Worm (Caenorhabditis elegans) whole organism, late embryonic: ENCODE data around the gene txt-19.
"Not testable (repeated sequence)": the region's sequence is repeated elsewhere in the genome, so short reads cannot be mapped to it uniquely, and the experiment has no call there.

Source experiments
- C08G9.2 ChIP-seq: sonication (generic microtip); optimal IDR thresholded peaks from 2 replicates; lab custom pipeline; 2016; ENCODE audit warnings: mild to moderate bottlenecking, missing genetic modification characterization, moderate library complexity, missing compliant biosample characterization
- F13H6.1 ChIP-seq: sonication (generic microtip); optimal IDR thresholded peaks from 2 replicates; lab custom pipeline; 2016; ENCODE audit warnings: missing genetic modification characterization, missing compliant biosample characterization
- K02D7.2 ChIP-seq: sonication (generic microtip); optimal IDR thresholded peaks from 2 replicates; lab custom pipeline; 2017; ENCODE audit warnings: mild to moderate bottlenecking, missing genetic modification characterization, missing compliant biosample characterization
- Y22D7AL.16 ChIP-seq: sonication (generic microtip); optimal IDR thresholded peaks from 2 replicates; lab custom pipeline; 2016; ENCODE audit warnings: missing genetic modification characterization, missing compliant biosample characterization
- ahr-1 ChIP-seq: sonication (generic microtip); optimal IDR thresholded peaks from 2 replicates; lab custom pipeline; 2016; ENCODE audit warnings: missing genetic modification characterization, missing compliant biosample characterization
- ama-1 ChIP-seq: fragments of 150-350 bp; optimal IDR thresholded peaks from 2 replicates; lab custom pipeline; 2014
- ceh-22 ChIP-seq: sonication (generic microtip); optimal IDR thresholded peaks from 2 replicates; lab custom pipeline; 2017; ENCODE audit warnings: missing biosample characterization, missing genetic modification characterization
- ceh-24 ChIP-seq: sonication (generic microtip); optimal IDR thresholded peaks from 2 replicates; lab custom pipeline; 2016; ENCODE audit warnings: mild to moderate bottlenecking, missing genetic modification characterization, missing compliant biosample characterization
- ceh-30 ChIP-seq: fragments of 150-350 bp; optimal IDR thresholded peaks from 2 replicates; lab custom pipeline; 2014; ENCODE audit warnings: missing biosample characterization, missing genetic modification characterization
- ceh-31 ChIP-seq: sonication (generic microtip); optimal IDR thresholded peaks from 2 replicates; lab custom pipeline; 2016; ENCODE audit warnings: missing genetic modification characterization, missing compliant biosample characterization
- ceh-34 ChIP-seq: sonication (generic microtip); optimal IDR thresholded peaks from 2 replicates; lab custom pipeline; 2016; ENCODE audit warnings: mild to moderate bottlenecking, missing genetic modification characterization, missing compliant biosample characterization
- ceh-45 ChIP-seq: fragments of 200-800 bp; sonication (Bioruptor generic); IDR thresholded peaks from 2 replicates; pipeline ENCODE4 v1.3.6; 2022; ENCODE audit warnings: missing genetic modification reagents, missing genetic modification characterization, missing compliant biosample characterization
- ceh-48 ChIP-seq: sonication (generic microtip); optimal IDR thresholded peaks from 2 replicates; lab custom pipeline; 2016; ENCODE audit warnings: missing genetic modification characterization, inconsistent platforms, missing compliant biosample characterization
- ceh-6 ChIP-seq: fragments of 200-800 bp; sonication (Bioruptor generic); optimal IDR thresholded peaks from 2 replicates; lab custom pipeline; 2018; ENCODE audit warnings: mild to moderate bottlenecking, missing genetic modification characterization, missing compliant biosample characterization
- ceh-9 ChIP-seq: sonication (generic microtip); optimal IDR thresholded peaks from 2 replicates; lab custom pipeline; 2016; ENCODE audit warnings: mild to moderate bottlenecking, missing genetic modification characterization, inconsistent platforms, missing compliant biosample characterization
- dve-1 ChIP-seq: sonication (generic microtip); optimal IDR thresholded peaks from 2 replicates; lab custom pipeline; 2017; ENCODE audit warnings: antibody characterized with exemption, mild to moderate bottlenecking, missing genetic modification characterization, missing compliant biosample characterization
- elt-2 ChIP-seq: sonication (generic microtip); optimal IDR thresholded peaks from 2 replicates; lab custom pipeline; 2016; ENCODE audit warnings: missing genetic modification reagents, missing genetic modification characterization, missing compliant biosample characterization
- ets-4 ChIP-seq: sonication (generic microtip); optimal IDR thresholded peaks from 2 replicates; lab custom pipeline; 2016; ENCODE audit warnings: missing genetic modification characterization, missing compliant biosample characterization
- eyg-1 ChIP-seq: sonication (generic microtip); optimal IDR thresholded peaks from 2 replicates; lab custom pipeline; 2016; ENCODE audit warnings: missing genotype, missing genetic modification characterization, missing compliant biosample characterization
- gmeb-2 ChIP-seq: sonication (generic microtip); optimal IDR thresholded peaks from 2 replicates; lab custom pipeline; 2016; ENCODE audit warnings: missing genetic modification characterization, inconsistent platforms, missing compliant biosample characterization
- hlh-15 ChIP-seq: sonication (generic microtip); optimal IDR thresholded peaks from 2 replicates; lab custom pipeline; 2016; ENCODE audit warnings: missing genetic modification characterization, missing compliant biosample characterization
- hlh-30 ChIP-seq: sonication (generic microtip); optimal IDR thresholded peaks from 2 replicates; lab custom pipeline; 2017; ENCODE audit warnings: antibody characterized with exemption, missing genetic modification characterization, missing compliant biosample characterization; ENCODE audit not compliant: insufficient read depth
- lin-11 ChIP-seq: fragments of 200-800 bp; sonication (Bioruptor generic); optimal IDR thresholded peaks from 2 replicates; lab custom pipeline; 2018; ENCODE audit warnings: mild to moderate bottlenecking, missing genetic modification characterization, missing compliant biosample characterization
- madf-2 ChIP-seq: sonication (generic microtip); optimal IDR thresholded peaks from 2 replicates; lab custom pipeline; 2017; ENCODE audit warnings: missing genetic modification characterization, missing compliant biosample characterization
- mec-3 ChIP-seq: sonication (generic microtip); optimal IDR thresholded peaks from 2 replicates; lab custom pipeline; 2016; ENCODE audit warnings: borderline replicate concordance, missing genetic modification characterization, missing compliant biosample characterization
- npax-4 ChIP-seq: sonication (generic microtip); optimal IDR thresholded peaks from 2 replicates; lab custom pipeline; 2016; ENCODE audit warnings: missing genetic modification characterization, missing compliant biosample characterization
- pag-3 ChIP-seq: sonication (generic microtip); optimal IDR thresholded peaks from 2 replicates; lab custom pipeline; 2016; ENCODE audit warnings: missing compliant biosample characterization, missing genetic modification characterization, borderline replicate concordance
- pha-2 ChIP-seq: sonication (generic microtip); optimal IDR thresholded peaks from 2 replicates; lab custom pipeline; 2017; ENCODE audit warnings: mild to moderate bottlenecking, missing genetic modification characterization, missing compliant biosample characterization
- sox-2 ChIP-seq: fragments of 200-800 bp; sonication (Bioruptor generic); IDR thresholded peaks from 2 replicates; pipeline ENCODE4 v1.3.6; 2022; ENCODE audit warnings: missing genetic modification reagents, missing genetic modification characterization, missing compliant biosample characterization
- sox-4 ChIP-seq: sonication (generic microtip); optimal IDR thresholded peaks from 2 replicates; lab custom pipeline; 2017; ENCODE audit warnings: mild to moderate bottlenecking, missing genetic modification characterization, inconsistent platforms, missing compliant biosample characterization
- tbx-2 ChIP-seq: sonication (generic microtip); optimal IDR thresholded peaks from 2 replicates; lab custom pipeline; 2016; ENCODE audit warnings: missing genetic modification characterization, missing compliant biosample characterization
- tbx-7 ChIP-seq: sonication (generic microtip); optimal IDR thresholded peaks from 2 replicates; lab custom pipeline; 2016; ENCODE audit warnings: missing genotype, missing genetic modification characterization, missing compliant biosample characterization
- unc-55 ChIP-seq: sonication (generic microtip); optimal IDR thresholded peaks from 2 replicates; lab custom pipeline; 2017; ENCODE audit warnings: missing biosample characterization, missing genetic modification reagents, missing genetic modification characterization
- zip-5 ChIP-seq: sonication (generic microtip); optimal IDR thresholded peaks from 2 replicates; lab custom pipeline; 2016; ENCODE audit warnings: missing genetic modification characterization, missing compliant biosample characterization
- ztf-16 ChIP-seq: sonication (generic microtip); optimal IDR thresholded peaks from 2 replicates; lab custom pipeline; 2017; ENCODE audit warnings: missing genetic modification characterization, missing compliant biosample characterization

txt-19 gene

DNA sequence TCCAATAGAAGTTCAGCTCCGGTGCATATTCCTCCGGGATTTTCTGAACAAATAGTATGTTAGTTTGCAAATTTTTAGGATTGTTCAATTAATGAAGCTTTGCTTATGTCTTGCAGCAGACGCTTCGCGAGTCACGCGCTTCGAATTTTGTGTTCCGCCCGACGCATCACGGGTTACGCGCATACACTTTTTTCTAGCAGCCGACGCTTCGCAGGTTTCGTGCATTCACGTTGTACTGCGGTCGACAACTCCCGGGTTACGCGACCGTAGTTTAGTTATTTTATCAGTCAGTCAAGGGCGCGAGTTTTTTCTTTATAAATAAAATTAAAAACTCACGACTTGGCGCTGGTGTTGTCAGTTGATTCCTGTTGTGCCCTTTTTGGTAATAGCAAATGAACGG, 24.1 kb downstream of the txt-19 start:
- TF ChIP-seq ceh-24: no peak
- TF ChIP-seq ceh-48 (tag; lab: Kevin White, UChicago): no peak
- no peak for TF ChIP-seq C08G9.2 (tag; lab: Kevin White, UChicago)
- TF ChIP-seq elt-2 (tag; lab: Kevin White, UChicago): no peak
- TF ChIP-seq sox-2: no peak
- no peak for TF ChIP-seq madf-2 (tag; lab: Kevin White, UChicago)
- TF ChIP-seq ceh-9 (tag; lab: Kevin White, UChicago): no peak
- no peak for TF ChIP-seq eyg-1 (tag; lab: Kevin White, UChicago)
- TF ChIP-seq ztf-16 (tag; lab: Kevin White, UChicago): no peak
- TF ChIP-seq K02D7.2 (tag; lab: Kevin White, UChicago): no peak
- no peak for TF ChIP-seq hlh-15 (tag; lab: Kevin White, UChicago)
- no peak for TF ChIP-seq ceh-45 (GFP tag; lab: Robert Waterston, UW)
- no peak for TF ChIP-seq ceh-31 (tag; lab: Kevin White, UChicago)
- TF ChIP-seq hlh-30: no peak
- no peak for TF ChIP-seq mec-3
- no peak for TF ChIP-seq unc-55
- TF ChIP-seq ceh-6 (GFP tag; lab: Kevin White, UChicago): no peak

ce11 chrIV:12870315-12870714, 24.6 kb downstream of the txt-19 start:
- TF ChIP-seq Y22D7AL.16 (tag; lab: Kevin White, UChicago) (no peak), ets-4 (tag; lab: Kevin White, UChicago) (no peak)

ce11 chrIV:12871445-12871947, 25.8 kb downstream of the txt-19 start, which contains the start of gene clec-187:
TSS of gene clec-187 (minus strand) at chrIV:12871495.
- TF ChIP-seq hlh-15 (tag; lab: Kevin White, UChicago): no peak

DNA sequence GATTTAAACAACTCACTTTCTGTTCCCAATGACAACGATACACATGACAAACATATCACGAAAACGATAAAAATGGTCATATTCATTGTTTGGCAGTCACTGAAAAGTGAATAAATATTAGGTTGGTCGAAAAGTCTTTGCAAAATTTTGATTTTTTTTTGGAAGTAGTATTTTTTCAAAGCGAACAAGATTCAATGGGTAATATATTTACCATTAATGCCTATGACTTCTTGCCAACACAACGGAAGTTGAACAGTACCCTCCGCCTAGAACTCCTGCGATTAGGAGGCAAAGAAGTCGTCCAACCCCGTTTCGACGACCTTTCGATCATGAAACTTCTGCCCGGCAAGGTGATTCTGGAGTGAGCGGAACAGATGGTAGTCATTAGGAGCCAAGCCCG, 29.6 kb downstream of the txt-19 start, which contains the start of gene ZK896.1:
Gene ZK896.1, minus strand, starts transcription at position 101 of the 400 bp plus-strand sequence.
- not testable (repeated sequence) for TF ChIP-seq pha-2, K02D7.2, ceh-48 (tag; lab: Kevin White, UChicago)

DNA sequence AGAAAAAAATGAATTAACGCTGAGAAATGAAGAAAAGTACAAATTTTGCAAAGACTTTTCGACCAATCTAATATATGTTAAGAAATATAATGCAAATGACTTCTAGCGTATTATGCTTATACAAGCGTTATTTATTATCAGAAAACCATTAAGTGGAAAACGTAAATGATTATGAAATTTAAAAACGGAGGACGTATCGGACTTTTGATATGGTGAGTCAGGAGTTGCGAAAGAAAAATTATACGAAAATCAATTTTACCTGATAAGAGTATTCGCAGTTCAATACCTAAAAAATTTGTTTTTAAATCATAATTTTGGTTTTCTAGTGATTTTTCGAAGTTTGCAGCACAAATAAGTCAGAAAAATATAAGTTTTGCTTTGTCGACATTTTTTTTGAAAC, 30.9 kb downstream of the txt-19 start:
- TF ChIP-seq ceh-45 (GFP tag; lab: Robert Waterston, UW) (no peak), lin-11 (tag; lab: Kevin White, UChicago) (no peak), zip-5 (no peak), madf-2 (tag; lab: Kevin White, UChicago) (no peak), tbx-2 (no peak), ceh-22 (tag; lab: Kevin White, UChicago) (no peak), F13H6.1 (tag; lab: Kevin White, UChicago) (no peak), npax-4 (tag; lab: Kevin White, UChicago) (no peak), hlh-15 (tag; lab: Kevin White, UChicago) (no peak), sox-4 (tag; lab: Kevin White, UChicago) (no peak)

DNA sequence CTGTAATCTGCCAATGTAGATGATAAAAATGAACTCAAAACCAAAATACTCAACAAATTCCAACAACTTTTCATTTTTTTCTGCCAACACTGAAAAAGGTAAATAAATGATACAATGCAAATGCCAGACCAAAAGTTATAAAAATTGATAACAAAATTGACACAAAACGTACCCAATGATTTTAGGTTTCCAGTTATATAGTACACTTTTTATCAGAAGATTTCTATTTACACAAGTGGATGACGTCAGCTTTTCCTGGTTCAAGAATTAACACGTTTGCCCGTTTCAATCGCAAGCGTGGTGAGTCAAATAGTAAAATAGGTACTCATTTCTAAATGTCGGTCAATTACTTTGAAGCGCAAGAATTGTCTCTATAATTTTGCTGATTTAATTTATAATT, 33.9 kb downstream of the txt-19 start, which contains the start of gene ZK896.5:
Gene ZK896.5, minus strand, starts transcription at position 89 of the 400 bp plus-strand sequence.
- TF ChIP-seq ceh-30 (tag; lab: Kevin White, UChicago): no peak
- peak; percentile 3 for TF ChIP-seq elt-2 (tag; lab: Kevin White, UChicago)
- TF ChIP-seq dve-1 (tag; lab: Kevin White, UChicago): no peak
- TF ChIP-seq ceh-24: no peak
- no peak for TF ChIP-seq ceh-9 (tag; lab: Kevin White, UChicago)
- TF ChIP-seq Y22D7AL.16 (tag; lab: Kevin White, UChicago): no peak

DNA sequence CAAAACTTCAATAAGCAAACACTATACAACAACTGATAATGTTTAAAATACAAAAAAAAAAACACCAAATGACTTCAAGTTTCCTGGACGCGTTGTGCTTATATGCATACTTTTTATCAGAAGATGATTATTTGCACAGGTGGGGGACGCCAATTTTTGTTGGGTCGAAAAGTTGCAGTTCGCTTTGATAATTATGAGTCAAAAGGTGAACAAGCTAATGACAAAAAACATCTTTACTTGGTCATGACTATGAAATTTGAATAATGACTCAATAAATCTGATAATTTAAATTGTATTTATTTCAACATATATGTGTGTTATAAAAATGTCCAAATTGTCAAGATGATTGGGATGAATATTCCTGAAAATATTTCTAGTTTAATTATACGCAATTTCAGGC, 37.5 kb downstream of the txt-19 start, which contains the start of gene ZK896.4:
Gene ZK896.4, minus strand, starts transcription at position 101 of the 400 bp plus-strand sequence.
- TF ChIP-seq ceh-34 (tag; lab: Kevin White, UChicago) (no peak), gmeb-2 (tag; lab: Kevin White, UChicago) (no peak), eyg-1 (tag; lab: Kevin White, UChicago) (no peak), madf-2 (tag; lab: Kevin White, UChicago) (no peak), ama-1 (no peak), ceh-48 (tag; lab: Kevin White, UChicago) (no peak), elt-2 (tag; lab: Kevin White, UChicago) (no peak), pag-3 (tag; lab: Kevin White, UChicago) (no peak), sox-2 (no peak), ahr-1 (tag; lab: Kevin White, UChicago) (no peak), tbx-7 (tag; lab: Kevin White, UChicago) (no peak)
